Fruit fly (Drosophila melanogaster) whole organism, embryonic: ENCODE measurements around the gene Actn3.

ENCODE experiments used
- Asciz ChIP-seq: fragments of 200-800 bp; sonication (Bioruptor generic); optimal IDR thresholded peaks from 2 replicates; lab custom pipeline; 2017; ENCODE audit warnings: missing biosample characterization, mild to moderate bottlenecking, missing genetic modification characterization, missing genetic modification reagents
- Bteb2 ChIP-seq: fragments of 200-800 bp; sonication (Bioruptor generic); optimal IDR thresholded peaks from 2 replicates; lab custom pipeline; 2016; ENCODE audit warnings: missing biosample characterization, missing genetic modification characterization
- CG10431 ChIP-seq: fragments of 200-800 bp; sonication (Bioruptor generic); optimal IDR thresholded peaks from 3 replicates; lab custom pipeline; 2018; ENCODE audit warnings: missing biosample characterization, mild to moderate bottlenecking, missing genetic modification characterization
- CG10543 ChIP-seq: fragments of 200-800 bp; sonication (Bioruptor generic); optimal IDR thresholded peaks from 3 replicates; lab custom pipeline; 2017; ENCODE audit warnings: missing biosample characterization, mild to moderate bottlenecking, missing genetic modification characterization, moderate library complexity
- CG10565 ChIP-seq: fragments of 200-800 bp; sonication (Bioruptor generic); optimal IDR thresholded peaks from 3 replicates; lab custom pipeline; 2016; ENCODE audit warnings: missing biosample characterization, mild to moderate bottlenecking, missing genetic modification characterization
- CG11504 ChIP-seq: fragments of 200-800 bp; sonication (Bioruptor generic); optimal IDR thresholded peaks from 3 replicates; lab custom pipeline; 2019; ENCODE audit warnings: missing biosample characterization, mild to moderate bottlenecking, missing genetic modification characterization, moderate library complexity
- CG11695 ChIP-seq: fragments of 200-800 bp; sonication (Bioruptor generic); IDR thresholded peaks from 3 replicates; pipeline ENCODE4 v1.3.6; 2022; ENCODE audit warnings: missing biosample characterization, missing genetic modification characterization
- CG12104 ChIP-seq: fragments of 200-800 bp; sonication (Bioruptor generic); optimal IDR thresholded peaks from 3 replicates; lab custom pipeline; 2016; ENCODE audit warnings: missing biosample characterization, missing genetic modification characterization
- CG12942 ChIP-seq: fragments of 200-800 bp; sonication (Bioruptor generic); optimal IDR thresholded peaks from 3 replicates; lab custom pipeline; 2016; ENCODE audit warnings: missing biosample characterization, missing genetic modification characterization
- CG13624 ChIP-seq: fragments of 200-800 bp; sonication (Bioruptor generic); optimal IDR thresholded peaks from 2 replicates; lab custom pipeline; 2016; ENCODE audit warnings: missing biosample characterization, missing genetic modification characterization
- CG14860 ChIP-seq: fragments of 200-800 bp; sonication (Bioruptor generic); IDR thresholded peaks from 3 replicates; pipeline ENCODE4 v1.3.6; 2022; ENCODE audit warnings: missing biosample characterization, missing genetic modification characterization; ENCODE audit not compliant: partially characterized antibody
- CG15073 ChIP-seq: fragments of 200-800 bp; sonication (Bioruptor generic); optimal IDR thresholded peaks from 2 replicates; lab custom pipeline; 2016; ENCODE audit warnings: missing biosample characterization, missing genetic modification characterization
- CG17612 ChIP-seq: fragments of 200-800 bp; sonication (Bioruptor generic); IDR thresholded peaks from 2 replicates; pipeline ENCODE4 v1.3.6; 2022; ENCODE audit warnings: missing biosample characterization, missing genetic modification characterization
- CG2199 ChIP-seq: fragments of 200-800 bp; sonication (Bioruptor generic); IDR thresholded peaks from 3 replicates; pipeline ENCODE4 v1.3.6; 2022; ENCODE audit warnings: missing biosample characterization, missing genetic modification characterization
- CG2875 ChIP-seq: fragments of 200-800 bp; sonication (Bioruptor generic); optimal IDR thresholded peaks from 2 replicates; lab custom pipeline; 2017; ENCODE audit warnings: missing biosample characterization, mild to moderate bottlenecking, missing genetic modification characterization, missing genetic modification reagents
- CG32772 ChIP-seq: fragments of 200-800 bp; sonication (Bioruptor generic); IDR thresholded peaks from 2 replicates; pipeline ENCODE4 v1.3.6; 2022; ENCODE audit warnings: missing biosample characterization, missing genetic modification characterization
- CG33557 ChIP-seq: fragments of 200-800 bp; sonication (Bioruptor generic); optimal IDR thresholded peaks from 2 replicates; lab custom pipeline; 2019; ENCODE audit warnings: missing biosample characterization, mild to moderate bottlenecking, missing genetic modification characterization, moderate library complexity
- CG34422 ChIP-seq: fragments of 200-800 bp; sonication (Bioruptor generic); IDR thresholded peaks from 3 replicates; pipeline ENCODE4 v1.3.6; 2022; ENCODE audit warnings: missing biosample characterization, missing genetic modification characterization
- CG6854 ChIP-seq: fragments of 200-800 bp; sonication (Bioruptor generic); optimal IDR thresholded peaks from 3 replicates; lab custom pipeline; 2017; ENCODE audit warnings: missing biosample characterization, mild to moderate bottlenecking, missing genetic modification characterization
- CG7987 ChIP-seq: fragments of 200-800 bp; sonication (Bioruptor generic); optimal IDR thresholded peaks from 2 replicates; lab custom pipeline; 2018; ENCODE audit warnings: missing biosample characterization, mild to moderate bottlenecking, missing genetic modification characterization, moderate library complexity
- Chrac-16 ChIP-seq: fragments of 200-800 bp; sonication (Bioruptor generic); optimal IDR thresholded peaks from 3 replicates; lab custom pipeline; 2016; ENCODE audit warnings: missing biosample characterization, missing genetic modification characterization
- Dad ChIP-seq: fragments of 200-800 bp; sonication (Bioruptor generic); optimal IDR thresholded peaks from 3 replicates; lab custom pipeline; 2016; ENCODE audit warnings: missing biosample characterization, missing genetic modification characterization
- Gug ChIP-seq: fragments of 200-800 bp; sonication (Bioruptor generic); IDR thresholded peaks from 4 replicates; pipeline ENCODE4 v1.3.6; 2022; ENCODE audit warnings: missing biosample characterization, missing genetic modification characterization
- Hmr ChIP-seq: fragments of 200-800 bp; sonication (Bioruptor generic); optimal IDR thresholded peaks from 3 replicates; lab custom pipeline; 2017; ENCODE audit warnings: mild to moderate bottlenecking, missing biosample characterization, missing genetic modification reagents, missing genetic modification characterization
- Hr78 ChIP-seq, 2 experiments: fragments of 200-800 bp in 1 of 2; fragments of >200 bp in 1 of 2; sonication (Bioruptor generic) in 1 of 2; optimal IDR thresholded peaks; 2 replicates each; lab custom pipeline; 2017 to 2019; ENCODE audit warnings: missing biosample characterization in 2 of 2, missing genetic modification characterization in 2 of 2, mild to moderate bottlenecking in 1 of 2, moderate library complexity in 1 of 2
- Lim3 ChIP-seq: fragments of 200-800 bp; sonication (Bioruptor generic); IDR thresholded peaks from 2 replicates; pipeline ENCODE4 v1.3.6; 2022; ENCODE audit warnings: missing biosample characterization, missing genetic modification characterization
- NC2β ChIP-seq: fragments of 200-800 bp; sonication (Bioruptor generic); optimal IDR thresholded peaks from 2 replicates; lab custom pipeline; 2016; ENCODE audit warnings: missing biosample characterization, missing genetic modification characterization
- Usf ChIP-seq: fragments of 200-800 bp; sonication (Bioruptor generic); optimal IDR thresholded peaks from 2 replicates; lab custom pipeline; 2017; ENCODE audit warnings: missing genotype, missing biosample characterization, missing genetic modification characterization
- al ChIP-seq: fragments of 200-800 bp; sonication (Bioruptor generic); IDR thresholded peaks from 2 replicates; pipeline ENCODE4 v1.3.6; 2022; ENCODE audit warnings: missing biosample characterization, missing genetic modification characterization
- ap ChIP-seq: fragments of 200-800 bp; sonication (Bioruptor generic); IDR thresholded peaks from 2 replicates; pipeline ENCODE4 v1.3.6; 2022; ENCODE audit warnings: missing biosample characterization, missing genetic modification characterization
- ato ChIP-seq: fragments of 200-800 bp; sonication (Bioruptor generic); IDR thresholded peaks from 2 replicates; pipeline ENCODE4 v1.3.6; 2022; ENCODE audit warnings: missing biosample characterization, missing genetic modification characterization; ENCODE audit not compliant: partially characterized antibody
- az2 ChIP-seq: fragments of 200-800 bp; sonication (Bioruptor generic); optimal IDR thresholded peaks from 3 replicates; lab custom pipeline; 2016; ENCODE audit warnings: missing biosample characterization, missing genetic modification characterization
- cad ChIP-seq: fragments of >200 bp; optimal IDR thresholded peaks from 2 replicates; lab custom pipeline; 2017; ENCODE audit warnings: missing biosample characterization, missing genetic modification characterization
- dimm ChIP-seq: fragments of 200-800 bp; sonication (Bioruptor generic); IDR thresholded peaks from 2 replicates; pipeline ENCODE4 v1.3.6; 2022; ENCODE audit warnings: missing biosample characterization, missing genetic modification characterization
- eyg ChIP-seq: fragments of 200-800 bp; sonication (Bioruptor generic); optimal IDR thresholded peaks from 3 replicates; lab custom pipeline; 2016; ENCODE audit warnings: missing biosample characterization, missing genetic modification characterization
- fd96Cb ChIP-seq: fragments of 200-800 bp; sonication (Bioruptor generic); optimal IDR thresholded peaks from 2 replicates; lab custom pipeline; 2018; ENCODE audit warnings: missing biosample characterization, mild to moderate bottlenecking, missing genetic modification characterization, moderate library complexity
- gsb ChIP-seq: fragments of 200-800 bp; sonication (Bioruptor generic); IDR thresholded peaks from 2 replicates; pipeline ENCODE4 v1.3.6; 2022; ENCODE audit warnings: missing biosample characterization, missing genetic modification characterization
- lola ChIP-seq, 3 experiments: fragments of >200 bp in 2 of 3; fragments of 200-800 bp in 1 of 3; sonication (Bioruptor generic) in 1 of 3; optimal IDR thresholded peaks; 2 replicates each; lab custom pipeline; 2017 to 2019; ENCODE audit warnings: missing biosample characterization in 3 of 3, missing genetic modification characterization in 3 of 3, mild to moderate bottlenecking in 1 of 3, moderate library complexity in 1 of 3
- mirr ChIP-seq: fragments of 200-800 bp; sonication (Bioruptor generic); optimal IDR thresholded peaks from 3 replicates; lab custom pipeline; 2018; ENCODE audit warnings: missing biosample characterization, mild to moderate bottlenecking, missing genetic modification characterization
- nau ChIP-seq: fragments of 200-800 bp; sonication (Bioruptor generic); optimal IDR thresholded peaks from 3 replicates; lab custom pipeline; 2017; ENCODE audit warnings: missing biosample characterization, mild to moderate bottlenecking, missing genetic modification characterization, missing genetic modification reagents
- p53 ChIP-seq: fragments of 200-800 bp; sonication (Bioruptor generic); optimal IDR thresholded peaks from 2 replicates; lab custom pipeline; 2016; ENCODE audit warnings: missing biosample characterization, missing genetic modification characterization
- peb ChIP-seq: fragments of 200-800 bp; sonication (Bioruptor generic); IDR thresholded peaks from 2 replicates; pipeline ENCODE4 v1.3.6; 2022; ENCODE audit warnings: missing biosample characterization, missing genetic modification characterization
- pho ChIP-seq: fragments of 200-800 bp; sonication (Bioruptor generic); optimal IDR thresholded peaks from 2 replicates; lab custom pipeline; 2016; ENCODE audit warnings: missing biosample characterization, missing genetic modification characterization
- pum ChIP-seq: fragments of 200-800 bp; sonication (Bioruptor generic); optimal IDR thresholded peaks from 2 replicates; lab custom pipeline; 2016; ENCODE audit warnings: missing biosample characterization, missing genetic modification characterization
- row ChIP-seq: fragments of 200-800 bp; sonication (Bioruptor generic); IDR thresholded peaks from 3 replicates; pipeline ENCODE4 v1.3.6; 2022; ENCODE audit warnings: missing biosample characterization, missing genetic modification characterization
- sim ChIP-seq: fragments of 200-800 bp; sonication (Bioruptor generic); IDR thresholded peaks from 2 replicates; pipeline ENCODE4 v1.3.6; 2022; ENCODE audit warnings: missing biosample characterization, missing genetic modification characterization
- slp2 ChIP-seq: fragments of 200-800 bp; sonication (Bioruptor generic); optimal IDR thresholded peaks from 2 replicates; lab custom pipeline; 2016; ENCODE audit warnings: missing biosample characterization, missing genetic modification characterization
- so ChIP-seq: fragments of 200-800 bp; sonication (Bioruptor generic); IDR thresholded peaks from 3 replicates; pipeline ENCODE4 v1.3.6; 2022; ENCODE audit warnings: missing biosample characterization, missing genetic modification characterization
- tx ChIP-seq: fragments of 200-800 bp; sonication (Bioruptor generic); optimal IDR thresholded peaks from 2 replicates; lab custom pipeline; 2016; ENCODE audit warnings: missing biosample characterization, missing genetic modification characterization
- z ChIP-seq: fragments of 200-800 bp; sonication (Bioruptor generic); IDR thresholded peaks from 3 replicates; pipeline ENCODE4 v1.3.6; 2022; ENCODE audit warnings: missing biosample characterization, missing genetic modification characterization
- zf30C ChIP-seq: fragments of 200-800 bp; sonication (Bioruptor generic); optimal IDR thresholded peaks from 3 replicates; lab custom pipeline; 2018; ENCODE audit warnings: missing biosample characterization, mild to moderate bottlenecking, missing genetic modification characterization

Actn3 gene

dm6 chr3R:16982108-16982707, 4.6 kb upstream of the Actn3 start, which contains the start of gene AhcyL2 (continued):
- TF ChIP-seq peb (no peak), CG10543 (GFP tag; lab: Kevin White, UChicago) (peak; percentile 88), CG11695 (GFP tag; lab: Robert Waterston, UW) (no peak), slp2 (no peak), CG12104 (GFP tag; lab: Kevin White, UChicago) (no peak), CG10431 (GFP tag; lab: Kevin White, UChicago) (no peak), Usf (GFP tag; lab: Kevin White, UChicago) (no peak), CG2199 (GFP tag; lab: Robert Waterston, UW) (0 out of 3 replicates have a peak, but pooled peaks have one; percentile 47), Asciz (GFP tag; lab: Kevin White, UChicago) (peak; percentile 0), Lim3 (GFP tag; lab: Robert Waterston, UW) (peak; percentile 38; the same call in 1 of the 2 replicates), zf30C (GFP tag; lab: Kevin White, UChicago) (no peak), CG14860 (no peak), tx (GFP tag; lab: Kevin White, UChicago) (no peak), CG34422 (GFP tag; lab: Robert Waterston, UW) (0 out of 3 replicates have a peak, but pooled peaks have one; percentile 14), Hmr (GFP tag; lab: Kevin White, UChicago) (peak; percentile 14), NC2β (no peak), CG13624 (GFP tag; lab: Kevin White, UChicago) (no peak), CG2875 (GFP tag; lab: Kevin White, UChicago) (no peak), pho (no peak), cad (GFP tag; lab: Kevin White, UChicago) (no peak), CG6854 (GFP tag; lab: Kevin White, UChicago) (no peak), CG32772 (GFP tag; lab: Robert Waterston, UW) (no peak), Bteb2 (no peak), sim (GFP tag; lab: Robert Waterston, UW) (no peak), z (GFP tag; lab: Robert Waterston, UW) (0 out of 3 replicates have a peak, but pooled peaks have one; percentile 12), pum (GFP tag; lab: Kevin White, UChicago) (no peak), Chrac-16 (GFP tag; lab: Kevin White, UChicago) (no peak), al (GFP tag; lab: Robert Waterston, UW) (no peak), gsb (GFP tag; lab: Robert Waterston, UW) (no peak), row (GFP tag; lab: Robert Waterston, UW) (no peak), CG17612 (GFP tag; lab: Robert Waterston, UW) (no peak), mirr (GFP tag; lab: Kevin White, UChicago) (peak; percentile 87), Dad (GFP tag; lab: Kevin White, UChicago) (no peak), Gug (GFP tag; lab: Robert Waterston, UW) (no peak), Hr78 (GFP tag; optimal IDR thresholded peaks at IDR 0.05; lab: Kevin White, UChicago) (peak in 1 of 2 experiments; percentile 95), so (no peak), CG10565 (no peak), CG11504 (tag; lab: Kevin White, UChicago) (no peak), CG12942 (GFP tag; lab: Kevin White, UChicago) (no peak), az2 (GFP tag; lab: Kevin White, UChicago) (no peak), fd96Cb (tag; lab: Kevin White, UChicago) (no peak), eyg (no peak), CG15073 (GFP tag; lab: Kevin White, UChicago) (no peak), CG33557 (GFP tag; lab: Kevin White, UChicago) (no peak), ato (GFP tag; lab: Robert Waterston, UW) (no peak), lola (GFP tag; optimal IDR thresholded peaks at IDR 0.05; lab: Kevin White, UChicago) (no peak), nau (GFP tag; lab: Kevin White, UChicago) (no peak), CG7987 (GFP tag; lab: Kevin White, UChicago) (peak; percentile 87), dimm (GFP tag; lab: Robert Waterston, UW) (no peak), p53 (no peak), ap (GFP tag; lab: Robert Waterston, UW) (no peak)
